Fruit fly (Drosophila melanogaster): ENCODE measurements around the gene CG18823.

The CG18823 gene

dm6 chrX:1033066-1033465 lies 42.7 kb downstream of the CG18823 start (continued):
- TF ChIP-seq Hmr (GFP tag; optimal IDR thresholded peaks at IDR 0.05) (no peak), dmrt99B (tag; optimal IDR thresholded peaks at IDR 0.05) (no peak), NC2β (GFP tag; optimal IDR thresholded peaks at IDR 0.05) (no peak), tap (tag; optimal IDR thresholded peaks at IDR 0.05) (no peak), Mes4 (GFP tag; optimal IDR thresholded peaks at IDR 0.05) (no peak), CG12744 (GFP tag; optimal IDR thresholded peaks at IDR 0.05) (no peak), pfk (GFP tag; optimal IDR thresholded peaks at IDR 0.05) (no peak), lilli (GFP tag; optimal IDR thresholded peaks at IDR 0.05) (peak; percentile 41), CG6272 (GFP tag; IDR thresholded peaks at IDR 0.05) (peak; percentile 67; the same call in 1 of the 2 replicates), prd (optimal IDR thresholded peaks at IDR 0.05) (no peak), prd (GFP tag; IDR thresholded peaks at IDR 0.05) (peak; percentile 53; the same call in 2 of the 3 replicates), CG34422 (GFP tag; IDR thresholded peaks at IDR 0.05) (peak; percentile 30; the same call in 1 of the 3 replicates), CG10147 (GFP tag; optimal IDR thresholded peaks at IDR 0.05) (no peak), Jarid2 (GFP tag; optimal IDR thresholded peaks at IDR 0.05) (no peak), unpg (GFP tag; optimal IDR thresholded peaks at IDR 0.05) (no peak), amos (GFP tag; IDR thresholded peaks at IDR 0.05; ENCODE audit: partially characterized antibody) (peak; percentile 100), hth (optimal IDR thresholded peaks at IDR 0.05) (no peak), danr (GFP tag; IDR thresholded peaks at IDR 0.05) (no peak), wek (GFP tag; optimal IDR thresholded peaks at IDR 0.05) (no peak), CG7987 (GFP tag; optimal IDR thresholded peaks at IDR 0.05) (no peak), Dbx (GFP tag; IDR thresholded peaks at IDR 0.05) (peak; percentile 59; the same call in 2 of the 3 replicates), pum (GFP tag; optimal IDR thresholded peaks at IDR 0.05) (no peak), CG13624 (GFP tag; optimal IDR thresholded peaks at IDR 0.05) (peak; percentile 10), CG32532 (GFP tag; IDR thresholded peaks at IDR 0.05) (peak; percentile 59; the same call in 1 of the 2 replicates), CG17612 (GFP tag; IDR thresholded peaks at IDR 0.05) (no peak), Kr (GFP tag; optimal IDR thresholded peaks at IDR 0.05) (no peak), trem (tag; optimal IDR thresholded peaks at IDR 0.05) (peak; percentile 47), CG3726 (GFP tag; IDR thresholded peaks at IDR 0.05) (no peak), CG6683 (GFP tag; optimal IDR thresholded peaks at IDR 0.05) (no peak), disco-r (GFP tag; optimal IDR thresholded peaks at IDR 0.05) (no peak), CTCF (GFP tag; optimal IDR thresholded peaks at IDR 0.05) (no peak), CG10321 (GFP tag; IDR thresholded peaks at IDR 0.05) (no peak), zen (tag; optimal IDR thresholded peaks at IDR 0.05) (no peak), sens-2 (GFP tag; IDR thresholded peaks at IDR 0.05) (no peak), jigr1 (GFP tag; IDR thresholded peaks at IDR 0.05) (no peak), CG4424 (GFP tag; optimal IDR thresholded peaks at IDR 0.05) (no peak), CG30403 (GFP tag; optimal IDR thresholded peaks at IDR 0.05) (peak; percentile 4), Ada2b (GFP tag; IDR thresholded peaks at IDR 0.05) (no peak), tx (GFP tag; optimal IDR thresholded peaks at IDR 0.05) (no peak), Nf-YC (tag; optimal IDR thresholded peaks at IDR 0.05) (no peak), CG13287 (GFP tag; IDR thresholded peaks at IDR 0.05; ENCODE audit: partially characterized antibody) (peak; percentile 98), Lpt (GFP tag; optimal IDR thresholded peaks at IDR 0.05) (no peak), CG34224 (GFP tag; IDR thresholded peaks at IDR 0.05; ENCODE audit: partially characterized antibody) (peak; percentile 98), CG7271 (tag; optimal IDR thresholded peaks at IDR 0.05) (no peak), CG31441 (GFP tag; IDR thresholded peaks at IDR 0.05) (no peak), Hr39 (optimal IDR thresholded peaks at IDR 0.05) (no peak), ERR (GFP tag; optimal IDR thresholded peaks at IDR 0.05) (no peak), trh (GFP tag; optimal IDR thresholded peaks at IDR 0.05) (no peak), Sox100B (GFP tag; optimal IDR thresholded peaks at IDR 0.05) (no peak), Six4 (GFP tag; optimal IDR thresholded peaks at IDR 0.05) (no peak), CG11398 (GFP tag; optimal IDR thresholded peaks at IDR 0.05) (no peak), sim (GFP tag; IDR thresholded peaks at IDR 0.05) (no peak), dimm (GFP tag; IDR thresholded peaks at IDR 0.05) (no peak), CG7556 (GFP tag; optimal IDR thresholded peaks at IDR 0.05) (no peak)
